Worm (Caenorhabditis elegans) whole organism, L2 larva: ENCODE data around the gene cyp-33E1.
A peak's percentile ranks its signal among the peaks of the same experiment; 100 is the strongest.

ENCODE experiments used
- F13H6.1 ChIP-seq: sonication (generic microtip); optimal IDR thresholded peaks from 2 replicates; lab custom pipeline; 2016; ENCODE audit warnings: missing genetic modification characterization, missing compliant biosample characterization
- ama-1 ChIP-seq: fragments of 150-350 bp; optimal IDR thresholded peaks from 2 replicates; lab custom pipeline; 2018; ENCODE audit warnings: inconsistent platforms
- ceh-82 ChIP-seq: fragments of 150-350 bp; optimal IDR thresholded peaks from 2 replicates; lab custom pipeline; 2014; ENCODE audit warnings: missing biosample characterization, missing genetic modification characterization
- fos-1 ChIP-seq: fragments of 150-350 bp; optimal IDR thresholded peaks from 2 replicates; lab custom pipeline; 2014; ENCODE audit warnings: missing biosample characterization, missing genetic modification characterization
- nhr-11 ChIP-seq: fragments of 150-350 bp; optimal IDR thresholded peaks from 2 replicates; lab custom pipeline; 2014; ENCODE audit warnings: missing biosample characterization, missing genetic modification characterization
- nhr-23 ChIP-seq: fragments of 150-350 bp; optimal IDR thresholded peaks from 2 replicates; lab custom pipeline; 2014; ENCODE audit warnings: missing biosample characterization, missing genetic modification reagents, missing genetic modification characterization
- nhr-77 ChIP-seq: fragments of 150-350 bp; optimal IDR thresholded peaks from 2 replicates; lab custom pipeline; 2014; ENCODE audit warnings: missing biosample characterization, missing genetic modification characterization
- unc-62 ChIP-seq: fragments of 150-350 bp; optimal IDR thresholded peaks from 2 replicates; lab custom pipeline; 2014; ENCODE audit warnings: missing biosample characterization, missing genetic modification reagents, missing genetic modification characterization
- zag-1 ChIP-seq: fragments of 150-350 bp; optimal IDR thresholded peaks from 2 replicates; lab custom pipeline; 2014; ENCODE audit warnings: missing biosample characterization, missing genetic modification characterization

ce11 chrIV:8687605-8688191 is 39.3 kb upstream of the cyp-33E1 start, which contains the start of gene snrp-3:
- TF ChIP-seq nhr-23: no peak
- TF ChIP-seq ceh-82 (tag; lab: Kevin White, UChicago): no peak
- no peak for TF ChIP-seq nhr-11 (tag; lab: Kevin White, UChicago)
- no peak for TF ChIP-seq unc-62
- TF ChIP-seq ama-1 (lab: Kevin White, UChicago): peak; percentile 69
- TF ChIP-seq zag-1 (tag; lab: Kevin White, UChicago): peak; percentile 32
- peak; percentile 43 for TF ChIP-seq fos-1 (tag; lab: Kevin White, UChicago)
- TF ChIP-seq nhr-77 (tag; lab: Kevin White, UChicago): no peak
- TF ChIP-seq F13H6.1 (tag; lab: Kevin White, UChicago): peak; percentile 83
